Worm (Caenorhabditis elegans): ENCODE data around the gene mrps-18C.

Gene mrps-18C

ce11 chrIII:4903784-4904183 is 31.6 kb upstream of the mrps-18C start, which contains the start of gene kbp-2:
kbp-2 (minus strand) TSS chrIII:4903884.
- no peak for TF ChIP-seq tbx-8 (GFP tag; optimal IDR thresholded peaks at IDR 0.05)
- no peak for TF ChIP-seq sem-2 (GFP tag; optimal IDR thresholded peaks at IDR 0.05)
- TF ChIP-seq ces-1 (GFP tag; optimal IDR thresholded peaks at IDR 0.05) = no peak
- TF ChIP-seq nhr-12 (tag; optimal IDR thresholded peaks at IDR 0.05) = no peak
- no peak for TF ChIP-seq elt-1 (tag; optimal IDR thresholded peaks at IDR 0.05; ENCODE audit: borderline replicate concordance, insufficient read depth)
- no peak for TF ChIP-seq flh-1 (GFP tag; optimal IDR thresholded peaks at IDR 0.05)
- no peak for TF ChIP-seq cnd-1 (tag; optimal IDR thresholded peaks at IDR 0.05)
- no peak for TF ChIP-seq lin-13 (tag; optimal IDR thresholded peaks at IDR 0.05)
- TF ChIP-seq sptf-1 (tag; optimal IDR thresholded peaks at IDR 0.05) = no peak
- TF ChIP-seq ztf-11 (tag; optimal IDR thresholded peaks at IDR 0.05) = no peak
- TF ChIP-seq mls-2 (tag; optimal IDR thresholded peaks at IDR 0.05) = no peak
- no peak for TF ChIP-seq nhr-28 (tag; optimal IDR thresholded peaks at IDR 0.05)

- peak; percentile 18 for TF ChIP-seq mep-1 (tag; optimal IDR thresholded peaks at IDR 0.05)
- peak; percentile 2 for TF ChIP-seq lin-32 (GFP tag; optimal IDR thresholded peaks at IDR 0.05)
- TF ChIP-seq ceh-43 (GFP tag; optimal IDR thresholded peaks at IDR 0.05) = peak; percentile 19
- peak; percentile 92 for TF ChIP-seq unc-120 (tag; optimal IDR thresholded peaks at IDR 0.05; ENCODE audit: poor library complexity, severe bottlenecking)
- peak; percentile 2 for TF ChIP-seq ces-1 (GFP tag; optimal IDR thresholded peaks at IDR 0.05)
- peak; percentile 37 for TF ChIP-seq hlh-1 (tag; optimal IDR thresholded peaks at IDR 0.05)
- peak; percentile 26 for TF ChIP-seq sptf-1 (tag; optimal IDR thresholded peaks at IDR 0.05)
- no peak for TF ChIP-seq lin-13 (tag; optimal IDR thresholded peaks at IDR 0.05)
- peak; percentile 43 for TF ChIP-seq ceh-83 (GFP tag; optimal IDR thresholded peaks at IDR 0.05)
- TF ChIP-seq bed-3 (GFP tag; optimal IDR thresholded peaks at IDR 0.05) = no peak
Observed at ce11 chrIII:4905405-4905804, 30.0 kb upstream of the mrps-18C start, which contains the start of gene F26F4.8. F26F4.8 (minus strand) TSS chrIII:4905473.

- TF ChIP-seq nhr-237 (tag; optimal IDR thresholded peaks at IDR 0.05) (no peak), mep-1 (tag; optimal IDR thresholded peaks at IDR 0.05) (no peak), ztf-11 (tag; optimal IDR thresholded peaks at IDR 0.05) (no peak), flh-1 (GFP tag; optimal IDR thresholded peaks at IDR 0.05) (no peak), lin-32 (GFP tag; optimal IDR thresholded peaks at IDR 0.05) (no peak), snpc-4 (tag; optimal IDR thresholded peaks at IDR 0.05) (no peak), ceh-83 (GFP tag; optimal IDR thresholded peaks at IDR 0.05) (no peak), lin-13 (tag; optimal IDR thresholded peaks at IDR 0.05) (no peak), drap-1 (GFP tag; optimal IDR thresholded peaks at IDR 0.05) (no peak), mab-5 (tag; optimal IDR thresholded peaks at IDR 0.05) (no peak), unc-120 (tag; optimal IDR thresholded peaks at IDR 0.05; ENCODE audit: poor library complexity, severe bottlenecking) (no peak), nhr-28 (tag; optimal IDR thresholded peaks at IDR 0.05) (no peak), ceh-43 (GFP tag; optimal IDR thresholded peaks at IDR 0.05) (no peak), ces-1 (GFP tag; optimal IDR thresholded peaks at IDR 0.05) (no peak)
Observed at ce11 chrIII:4906365-4906764, 29.0 kb upstream of the mrps-18C start.

- TF ChIP-seq sem-2 (GFP tag; optimal IDR thresholded peaks at IDR 0.05) (no peak), nhr-2 (tag; optimal IDR thresholded peaks at IDR 0.05) (no peak), cnd-1 (tag; optimal IDR thresholded peaks at IDR 0.05) (no peak), ceh-39 (tag; optimal IDR thresholded peaks at IDR 0.05) (no peak), elt-3 (tag; optimal IDR thresholded peaks at IDR 0.05) (no peak), zip-8 (tag; optimal IDR thresholded peaks at IDR 0.05) (no peak), ceh-83 (GFP tag; optimal IDR thresholded peaks at IDR 0.05) (no peak), snpc-4 (tag; optimal IDR thresholded peaks at IDR 0.05) (no peak), elt-1 (tag; optimal IDR thresholded peaks at IDR 0.05; ENCODE audit: borderline replicate concordance, insufficient read depth) (no peak), ztf-11 (tag; optimal IDR thresholded peaks at IDR 0.05) (no peak), mep-1 (tag; optimal IDR thresholded peaks at IDR 0.05) (no peak)
Observed at ce11 chrIII:4906896-4907295, 28.5 kb upstream of the mrps-18C start, which contains the start of gene rom-1. rom-1 (plus strand) TSS chrIII:4907196.

- TF ChIP-seq flh-1 (GFP tag; optimal IDR thresholded peaks at IDR 0.05) (no peak), hlh-1 (tag; optimal IDR thresholded peaks at IDR 0.05) (no peak), cnd-1 (tag; optimal IDR thresholded peaks at IDR 0.05) (no peak), sptf-1 (tag; optimal IDR thresholded peaks at IDR 0.05) (no peak), elt-3 (tag; optimal IDR thresholded peaks at IDR 0.05) (no peak), unc-120 (tag; optimal IDR thresholded peaks at IDR 0.05; ENCODE audit: poor library complexity, severe bottlenecking) (no peak), ham-2 (GFP tag; optimal IDR thresholded peaks at IDR 0.05) (no peak), drap-1 (GFP tag; optimal IDR thresholded peaks at IDR 0.05) (no peak), mab-5 (tag; optimal IDR thresholded peaks at IDR 0.05) (no peak), mls-2 (tag; optimal IDR thresholded peaks at IDR 0.05) (no peak), M03D4.4 (tag; optimal IDR thresholded peaks at IDR 0.05) (no peak), nhr-28 (tag; optimal IDR thresholded peaks at IDR 0.05) (no peak), mep-1 (tag; optimal IDR thresholded peaks at IDR 0.05) (no peak), nhr-237 (tag; optimal IDR thresholded peaks at IDR 0.05) (no peak), unc-62 (GFP tag; optimal IDR thresholded peaks at IDR 0.05) (no peak), ceh-39 (tag; optimal IDR thresholded peaks at IDR 0.05) (no peak), nhr-12 (tag; optimal IDR thresholded peaks at IDR 0.05) (no peak), zip-8 (tag; optimal IDR thresholded peaks at IDR 0.05) (no peak), unc-39 (tag; optimal IDR thresholded peaks at IDR 0.05) (no peak), ceh-83 (GFP tag; optimal IDR thresholded peaks at IDR 0.05) (no peak)
Observed at ce11 chrIII:4909938-4910337, 25.4 kb upstream of the mrps-18C start, which contains the start of gene F26F4.12. F26F4.12 (minus strand) TSS chrIII:4910038.
